Worm (Caenorhabditis elegans) whole organism, L1 larva: ENCODE measurements around the gene K03B8.4.

ENCODE experiments used
- ceh-82 ChIP-seq, 3 experiments: fragments of 150-350 bp in 1 of 3; sonication (generic microtip) in 2 of 3; optimal IDR thresholded peaks; 2 replicates each; lab custom pipeline; 2014 to 2017; ENCODE audit warnings: missing biosample characterization in 3 of 3, missing genetic modification characterization in 3 of 3
- efl-3 ChIP-seq: fragments of 200-800 bp; sonication (Bioruptor generic); optimal IDR thresholded peaks from 2 replicates; lab custom pipeline; 2018; ENCODE audit warnings: mild to moderate bottlenecking, missing genetic modification characterization, missing compliant biosample characterization
- elt-3 ChIP-seq, 6 experiments: fragments of 150-350 bp in 1 of 6; sonication (generic microtip); optimal IDR thresholded peaks; 2 replicates each; lab custom pipeline; 2017 to 2018; ENCODE audit warnings: missing biosample characterization in 6 of 6, missing genetic modification characterization in 6 of 6, inconsistent platforms in 1 of 6
- hlh-17 ChIP-seq: fragments of 200-800 bp; sonication (Bioruptor generic); optimal IDR thresholded peaks from 2 replicates; lab custom pipeline; 2018; ENCODE audit warnings: missing genetic modification characterization, mild to moderate bottlenecking, missing compliant biosample characterization, moderate library complexity, borderline replicate concordance
- hlh-4 ChIP-seq: sonication (generic microtip); optimal IDR thresholded peaks from 2 replicates; lab custom pipeline; 2016; ENCODE audit warnings: mild to moderate bottlenecking, missing genetic modification characterization, missing compliant biosample characterization
- lir-3 ChIP-seq: sonication (generic microtip); optimal IDR thresholded peaks from 2 replicates; lab custom pipeline; 2016; ENCODE audit warnings: mild to moderate bottlenecking, missing genetic modification characterization, moderate library complexity, missing compliant biosample characterization; ENCODE audit not compliant: poor library complexity
- nhr-237 ChIP-seq: fragments of 150-350 bp; optimal IDR thresholded peaks from 2 replicates; lab custom pipeline; 2014; ENCODE audit warnings: missing biosample characterization, missing genetic modification characterization
- nhr-76 ChIP-seq: sonication (generic microtip); optimal IDR thresholded peaks from 2 replicates; lab custom pipeline; 2017; ENCODE audit warnings: missing biosample characterization, missing genetic modification characterization
- sptf-1 ChIP-seq: fragments of 150-350 bp; optimal IDR thresholded peaks from 2 replicates; lab custom pipeline; 2014; ENCODE audit warnings: missing biosample characterization, missing genetic modification characterization
- unc-130 ChIP-seq: fragments of 150-350 bp; optimal IDR thresholded peaks from 2 replicates; lab custom pipeline; 2017; ENCODE audit warnings: missing biosample characterization, missing genetic modification characterization, inconsistent platforms
- unc-86 ChIP-seq: sonication (generic microtip); optimal IDR thresholded peaks from 2 replicates; lab custom pipeline; 2016; ENCODE audit warnings: missing genetic modification characterization, missing compliant biosample characterization
- zip-4 ChIP-seq: fragments of 200-800 bp; sonication (Bioruptor generic); optimal IDR thresholded peaks from 2 replicates; lab custom pipeline; 2018; ENCODE audit warnings: mild to moderate bottlenecking, missing genetic modification characterization, moderate library complexity, missing compliant biosample characterization
- ztf-11 ChIP-seq, 2 experiments: sonication (generic microtip); optimal IDR thresholded peaks; 2 replicates each; lab custom pipeline; 2016 to 2017; ENCODE audit warnings: missing genetic modification characterization in 2 of 2, missing biosample characterization in 1 of 2, missing compliant biosample characterization in 1 of 2

ce11 chrV:11351263-11351662 lies 43.7 kb downstream of the K03B8.4 start:
- TF ChIP-seq ceh-82 (tag; optimal IDR thresholded peaks at IDR 0.05; lab: Kevin White, UChicago), result no peak
- TF ChIP-seq nhr-76 (tag; lab: Kevin White, UChicago), result no peak
- no peak for TF ChIP-seq lir-3 (tag; lab: Kevin White, UChicago)
- TF ChIP-seq nhr-237, result no peak
- no peak for TF ChIP-seq hlh-17 (GFP tag; lab: Kevin White, UChicago)
- TF ChIP-seq ztf-11 (tag; optimal IDR thresholded peaks at IDR 0.05; lab: Kevin White, UChicago), result no peak
- TF ChIP-seq efl-3 (GFP tag; lab: Kevin White, UChicago), result no peak
- no peak for TF ChIP-seq hlh-4 (tag; lab: Kevin White, UChicago)
- TF ChIP-seq elt-3 (tag; optimal IDR thresholded peaks at IDR 0.05; lab: Kevin White, UChicago), result no peak
- no peak for TF ChIP-seq zip-4 (GFP tag; lab: Kevin White, UChicago)
- TF ChIP-seq unc-130 (tag; lab: Kevin White, UChicago), result no peak
- TF ChIP-seq sptf-1 (tag; lab: Kevin White, UChicago), result no peak
- no peak for TF ChIP-seq unc-86 (tag; lab: Kevin White, UChicago)
